Worm (Caenorhabditis elegans): ENCODE results near the gene ZK154.5.

The ZK154.5 gene

ce11 chrX:7787885-7788353 lies at the start of gene ZK154.5:
Gene ZK154.5, minus strand, starts transcription at chrX:7787935.
- TF ChIP-seq blmp-1 (tag; optimal IDR thresholded peaks at IDR 0.05), result no peak
- peak; percentile 9 for TF ChIP-seq unc-62 (GFP tag; optimal IDR thresholded peaks at IDR 0.05)
- TF ChIP-seq unc-39 (tag; optimal IDR thresholded peaks at IDR 0.05), result no peak
- peak; percentile 80 for TF ChIP-seq mep-1 (tag; optimal IDR thresholded peaks at IDR 0.05)
- no peak for TF ChIP-seq nhr-2 (tag; optimal IDR thresholded peaks at IDR 0.05)
- TF ChIP-seq ces-1 (GFP tag; optimal IDR thresholded peaks at IDR 0.05), result peak; percentile 43
- TF ChIP-seq lsy-2 (tag; optimal IDR thresholded peaks at IDR 0.05), result peak; percentile 9
- no peak for TF ChIP-seq lin-32 (GFP tag; optimal IDR thresholded peaks at IDR 0.05)
- TF ChIP-seq flh-1 (GFP tag; optimal IDR thresholded peaks at IDR 0.05), result no peak
- TF ChIP-seq unc-120 (tag; optimal IDR thresholded peaks at IDR 0.05; ENCODE audit: poor library complexity, severe bottlenecking), result peak; percentile 81
- peak; percentile 36 for TF ChIP-seq cnd-1 (tag; optimal IDR thresholded peaks at IDR 0.05)
- TF ChIP-seq hlh-1 (tag; optimal IDR thresholded peaks at IDR 0.05), result peak; percentile 35
- no peak for TF ChIP-seq mls-2 (tag; optimal IDR thresholded peaks at IDR 0.05)
- TF ChIP-seq elt-1 (tag; optimal IDR thresholded peaks at IDR 0.05; ENCODE audit: borderline replicate concordance, insufficient read depth), result peak; percentile 8
- TF ChIP-seq nhr-28 (tag; optimal IDR thresholded peaks at IDR 0.05), result no peak
- peak; percentile 7 for TF ChIP-seq pha-4 (tag; optimal IDR thresholded peaks at IDR 0.05)
- peak; percentile 82 for TF ChIP-seq ceh-39 (tag; optimal IDR thresholded peaks at IDR 0.05)
- TF ChIP-seq ceh-83 (GFP tag; optimal IDR thresholded peaks at IDR 0.05), result peak; percentile 31

- no peak for TF ChIP-seq unc-120 (tag; optimal IDR thresholded peaks at IDR 0.05; ENCODE audit: poor library complexity, severe bottlenecking)
- no peak for TF ChIP-seq ceh-39 (tag; optimal IDR thresholded peaks at IDR 0.05)
- TF ChIP-seq snpc-4 (tag; optimal IDR thresholded peaks at IDR 0.05), result no peak
Measured at ce11 chrX:7834117-7834516, 46.4 kb upstream of the ZK154.5 start, which contains the start of gene sul-3. Gene sul-3, minus strand, starts transcription at chrX:7834217.

ce11 chrX:7827989-7828388 lies 40.3 kb upstream of the ZK154.5 start:
- TF ChIP-seq lsy-2 (tag; optimal IDR thresholded peaks at IDR 0.05), result no peak
- TF ChIP-seq ztf-11 (tag; optimal IDR thresholded peaks at IDR 0.05), result no peak
- TF ChIP-seq sptf-1 (tag; optimal IDR thresholded peaks at IDR 0.05), result no peak
- no peak for TF ChIP-seq ceh-83 (GFP tag; optimal IDR thresholded peaks at IDR 0.05)
- no peak for TF ChIP-seq ham-2 (GFP tag; optimal IDR thresholded peaks at IDR 0.05)
- TF ChIP-seq mab-5 (tag; optimal IDR thresholded peaks at IDR 0.05), result no peak
- TF ChIP-seq hlh-1 (tag; optimal IDR thresholded peaks at IDR 0.05), result no peak
- no peak for TF ChIP-seq mep-1 (tag; optimal IDR thresholded peaks at IDR 0.05)
- TF ChIP-seq unc-39 (tag; optimal IDR thresholded peaks at IDR 0.05), result no peak
- no peak for TF ChIP-seq flh-1 (GFP tag; optimal IDR thresholded peaks at IDR 0.05)
- no peak for TF ChIP-seq tbx-8 (GFP tag; optimal IDR thresholded peaks at IDR 0.05)
- TF ChIP-seq nhr-76 (tag; optimal IDR thresholded peaks at IDR 0.05), result no peak

ce11 chrX:7826590-7827260 lies 39.0 kb upstream of the ZK154.5 start:
- TF ChIP-seq cnd-1 (tag; optimal IDR thresholded peaks at IDR 0.05), result no peak
- peak; percentile 83 for TF ChIP-seq elt-1 (tag; optimal IDR thresholded peaks at IDR 0.05; ENCODE audit: borderline replicate concordance, insufficient read depth)
- TF ChIP-seq lsy-2 (tag; optimal IDR thresholded peaks at IDR 0.05), result no peak
- peak; percentile 43 for TF ChIP-seq unc-62 (GFP tag; optimal IDR thresholded peaks at IDR 0.05)
- TF ChIP-seq nhr-2 (tag; optimal IDR thresholded peaks at IDR 0.05), result peak; percentile 40
- TF ChIP-seq unc-39 (tag; optimal IDR thresholded peaks at IDR 0.05), result no peak

- TF ChIP-seq unc-62 (GFP tag; optimal IDR thresholded peaks at IDR 0.05) (peak; percentile 47), ham-2 (GFP tag; optimal IDR thresholded peaks at IDR 0.05) (peak; percentile 36), unc-120 (tag; optimal IDR thresholded peaks at IDR 0.05; ENCODE audit: poor library complexity, severe bottlenecking) (peak; percentile 34), mab-5 (tag; optimal IDR thresholded peaks at IDR 0.05) (no peak), lsy-2 (tag; optimal IDR thresholded peaks at IDR 0.05) (no peak), sem-2 (GFP tag; optimal IDR thresholded peaks at IDR 0.05) (no peak), hlh-1 (tag; optimal IDR thresholded peaks at IDR 0.05) (peak; percentile 47), elt-1 (tag; optimal IDR thresholded peaks at IDR 0.05; ENCODE audit: borderline replicate concordance, insufficient read depth) (peak; percentile 90), pha-4 (tag; optimal IDR thresholded peaks at IDR 0.05) (peak; percentile 20), ceh-83 (GFP tag; optimal IDR thresholded peaks at IDR 0.05) (no peak), nhr-28 (tag; optimal IDR thresholded peaks at IDR 0.05) (no peak), cnd-1 (tag; optimal IDR thresholded peaks at IDR 0.05) (no peak), nhr-2 (tag; optimal IDR thresholded peaks at IDR 0.05) (peak; percentile 82), bed-3 (GFP tag; optimal IDR thresholded peaks at IDR 0.05) (no peak)
Measured at ce11 chrX:7825707-7826106, 38.0 kb upstream of the ZK154.5 start.
